Fruit fly (Drosophila melanogaster) whole organism, embryonic: ENCODE results near the gene CG3841.

ENCODE experiments used
- Asciz ChIP-seq: fragments of 200-800 bp; sonication (Bioruptor generic); optimal IDR thresholded peaks from 2 replicates; lab custom pipeline; 2017; ENCODE audit warnings: missing biosample characterization, mild to moderate bottlenecking, missing genetic modification characterization, missing genetic modification reagents
- Atf-2 ChIP-seq: fragments of 200-800 bp; sonication (Bioruptor generic); optimal IDR thresholded peaks from 2 replicates; lab custom pipeline; 2016; ENCODE audit warnings: missing biosample characterization, missing genetic modification characterization
- Atf3 ChIP-seq: fragments of 200-800 bp; sonication (Bioruptor generic); optimal IDR thresholded peaks from 3 replicates; lab custom pipeline; 2016; ENCODE audit warnings: missing biosample characterization, missing genetic modification characterization
- CG10565 ChIP-seq: fragments of 200-800 bp; sonication (Bioruptor generic); optimal IDR thresholded peaks from 3 replicates; lab custom pipeline; 2016; ENCODE audit warnings: missing biosample characterization, mild to moderate bottlenecking, missing genetic modification characterization
- CG12299 ChIP-seq: fragments of 200-800 bp; sonication (Bioruptor generic); optimal IDR thresholded peaks from 2 replicates; lab custom pipeline; 2018; ENCODE audit warnings: missing biosample characterization, mild to moderate bottlenecking, missing genetic modification characterization
- CG15073 ChIP-seq: fragments of 200-800 bp; sonication (Bioruptor generic); optimal IDR thresholded peaks from 2 replicates; lab custom pipeline; 2016; ENCODE audit warnings: missing biosample characterization, missing genetic modification characterization
- CG15696 ChIP-seq: fragments of 200-800 bp; sonication (Bioruptor generic); optimal IDR thresholded peaks from 2 replicates; lab custom pipeline; 2019; ENCODE audit warnings: missing biosample characterization, mild to moderate bottlenecking, missing genetic modification characterization, moderate library complexity
- CG17359 ChIP-seq: fragments of 200-800 bp; sonication (Bioruptor generic); optimal IDR thresholded peaks from 3 replicates; lab custom pipeline; 2018; ENCODE audit warnings: missing biosample characterization, mild to moderate bottlenecking, missing genetic modification characterization, moderate library complexity
- CG17829 ChIP-seq: fragments of 200-800 bp; optimal IDR thresholded peaks from 2 replicates; lab custom pipeline; 2019; ENCODE audit warnings: missing biosample characterization, mild to moderate bottlenecking, missing genetic modification characterization, moderate library complexity
- CG18476 ChIP-seq: fragments of 200-800 bp; sonication (Bioruptor generic); optimal IDR thresholded peaks from 2 replicates; lab custom pipeline; 2016; ENCODE audit warnings: missing biosample characterization, mild to moderate bottlenecking, missing genetic modification characterization
- CG18599 ChIP-seq: fragments of 200-800 bp; sonication (Bioruptor generic); optimal IDR thresholded peaks from 3 replicates; lab custom pipeline; 2017; ENCODE audit warnings: missing biosample characterization, missing genetic modification characterization, mild to moderate bottlenecking, moderate library complexity, missing genetic modification reagents
- CG4854 ChIP-seq: fragments of 200-800 bp; sonication (Bioruptor generic); optimal IDR thresholded peaks from 2 replicates; lab custom pipeline; 2016; ENCODE audit warnings: missing biosample characterization, missing genetic modification characterization, inconsistent platforms
- CG5953 ChIP-seq: fragments of 200-800 bp; sonication (Bioruptor generic); IDR thresholded peaks from 2 replicates; pipeline ENCODE4 v1.3.6; 2022; ENCODE audit warnings: missing biosample characterization, missing genetic modification characterization
- CG6854 ChIP-seq: fragments of 200-800 bp; sonication (Bioruptor generic); optimal IDR thresholded peaks from 3 replicates; lab custom pipeline; 2017; ENCODE audit warnings: missing biosample characterization, mild to moderate bottlenecking, missing genetic modification characterization
- CG7987 ChIP-seq: fragments of 200-800 bp; sonication (Bioruptor generic); optimal IDR thresholded peaks from 2 replicates; lab custom pipeline; 2018; ENCODE audit warnings: missing biosample characterization, mild to moderate bottlenecking, missing genetic modification characterization, moderate library complexity
- CrebB ChIP-seq: fragments of 200-800 bp; sonication (Bioruptor generic); optimal IDR thresholded peaks from 3 replicates; lab custom pipeline; 2018; ENCODE audit warnings: missing biosample characterization, mild to moderate bottlenecking, missing genetic modification characterization
- Deaf1 ChIP-seq: fragments of 200-800 bp; optimal IDR thresholded peaks from 3 replicates; lab custom pipeline; 2019; ENCODE audit warnings: missing biosample characterization, mild to moderate bottlenecking, missing genetic modification characterization, moderate library complexity
- Dfd ChIP-seq, 2 experiments: fragments of >200 bp; optimal IDR thresholded peaks; 2 replicates each; lab custom pipeline; 2017; ENCODE audit warnings: missing biosample characterization in 2 of 2, missing genetic modification characterization in 2 of 2
- Dp ChIP-seq: fragments of 200-800 bp; sonication (Bioruptor generic); optimal IDR thresholded peaks from 2 replicates; lab custom pipeline; 2018; ENCODE audit warnings: missing biosample characterization, mild to moderate bottlenecking, missing genetic modification characterization, moderate library complexity
- Gsc ChIP-seq: fragments of 200-800 bp; sonication (Bioruptor generic); IDR thresholded peaks from 2 replicates; pipeline ENCODE4 v1.3.6; 2022; ENCODE audit warnings: missing biosample characterization, missing genetic modification characterization
- Hr3 ChIP-seq: fragments of 200-800 bp; sonication (Bioruptor generic); optimal IDR thresholded peaks from 3 replicates; lab custom pipeline; 2016; ENCODE audit warnings: missing biosample characterization, missing genetic modification characterization
- Lhr ChIP-seq: fragments of 200-800 bp; sonication (Bioruptor generic); optimal IDR thresholded peaks from 3 replicates; lab custom pipeline; 2017; ENCODE audit warnings: mild to moderate bottlenecking, missing biosample characterization, missing genetic modification reagents, missing genetic modification characterization
- MESR4 ChIP-seq: fragments of 200-800 bp; sonication (Bioruptor generic); optimal IDR thresholded peaks from 2 replicates; lab custom pipeline; 2018; ENCODE audit warnings: missing biosample characterization, mild to moderate bottlenecking, missing genetic modification characterization, moderate library complexity
- Mad ChIP-seq: fragments of 200-800 bp; sonication (Bioruptor generic); optimal IDR thresholded peaks from 2 replicates; lab custom pipeline; 2016; ENCODE audit warnings: missing biosample characterization, missing genetic modification characterization
- Optix ChIP-seq: fragments of 200-800 bp; sonication (Bioruptor generic); IDR thresholded peaks from 3 replicates; pipeline ENCODE4 v1.3.6; 2022; ENCODE audit warnings: missing biosample characterization, missing genetic modification characterization
- PHDP ChIP-seq: fragments of 200-800 bp; sonication (Bioruptor generic); optimal IDR thresholded peaks from 3 replicates; lab custom pipeline; 2018; ENCODE audit warnings: missing biosample characterization, mild to moderate bottlenecking, missing genetic modification characterization, moderate library complexity
- Side ChIP-seq: fragments of 200-800 bp; sonication (Bioruptor generic); optimal IDR thresholded peaks from 2 replicates; lab custom pipeline; 2016; ENCODE audit warnings: missing biosample characterization, missing genetic modification characterization
- Taf1 ChIP-seq: fragments of 200-800 bp; sonication (Bioruptor generic); IDR thresholded peaks from 2 replicates; pipeline ENCODE4 v1.3.6; 2022; ENCODE audit warnings: missing biosample characterization, missing genetic modification characterization
- YL-1 ChIP-seq: fragments of 200-800 bp; sonication (Bioruptor generic); optimal IDR thresholded peaks from 3 replicates; lab custom pipeline; 2017; ENCODE audit warnings: missing biosample characterization, mild to moderate bottlenecking, missing genetic modification characterization
- ato ChIP-seq: fragments of 200-800 bp; sonication (Bioruptor generic); IDR thresholded peaks from 2 replicates; pipeline ENCODE4 v1.3.6; 2022; ENCODE audit warnings: missing biosample characterization, missing genetic modification characterization; ENCODE audit not compliant: partially characterized antibody
- az2 ChIP-seq: fragments of 200-800 bp; sonication (Bioruptor generic); optimal IDR thresholded peaks from 3 replicates; lab custom pipeline; 2016; ENCODE audit warnings: missing biosample characterization, missing genetic modification characterization
- btn ChIP-seq: fragments of 200-800 bp; sonication (Bioruptor generic); optimal IDR thresholded peaks from 2 replicates; lab custom pipeline; 2016; ENCODE audit warnings: missing biosample characterization, missing genetic modification characterization
- cato ChIP-seq: fragments of 200-800 bp; sonication (Bioruptor generic); optimal IDR thresholded peaks from 2 replicates; lab custom pipeline; 2016; ENCODE audit warnings: missing biosample characterization, missing genetic modification characterization, borderline replicate concordance
- chn ChIP-seq: fragments of 200-800 bp; sonication (Bioruptor generic); optimal IDR thresholded peaks from 2 replicates; lab custom pipeline; 2016; ENCODE audit warnings: missing biosample characterization, missing genetic modification characterization
- dmrt11E ChIP-seq: fragments of 200-800 bp; sonication (Bioruptor generic); optimal IDR thresholded peaks from 3 replicates; lab custom pipeline; 2018; ENCODE audit warnings: missing biosample characterization, mild to moderate bottlenecking, missing genetic modification characterization, moderate library complexity
- dmrt99B ChIP-seq: fragments of 200-800 bp; sonication (Bioruptor generic); optimal IDR thresholded peaks from 2 replicates; lab custom pipeline; 2018; ENCODE audit warnings: missing biosample characterization, mild to moderate bottlenecking, missing genetic modification characterization, moderate library complexity
- h ChIP-seq: fragments of >200 bp; optimal IDR thresholded peaks from 2 replicates; lab custom pipeline; 2017
- hb ChIP-seq: fragments of 200-800 bp; sonication (Bioruptor generic); IDR thresholded peaks from 3 replicates; pipeline ENCODE4 v1.3.6; 2022; ENCODE audit warnings: missing biosample characterization, missing genetic modification characterization; ENCODE audit not compliant: partially characterized antibody
- insv ChIP-seq, 2 experiments: fragments of 200-800 bp; sonication (Bioruptor generic); optimal IDR thresholded peaks; 3 replicates each; lab custom pipeline; 2016 to 2018; ENCODE audit warnings: missing biosample characterization in 2 of 2, missing genetic modification characterization in 2 of 2
- ken ChIP-seq: fragments of 200-800 bp; sonication (Bioruptor generic); IDR thresholded peaks from 3 replicates; pipeline ENCODE4 v1.3.6; 2022; ENCODE audit warnings: missing biosample characterization, missing genetic modification characterization
- lbe ChIP-seq: fragments of 200-800 bp; sonication (Bioruptor generic); optimal IDR thresholded peaks from 2 replicates; lab custom pipeline; 2016; ENCODE audit warnings: missing biosample characterization, mild to moderate bottlenecking, missing genetic modification characterization
- nerfin-1 ChIP-seq: fragments of 200-800 bp; sonication (Bioruptor generic); optimal IDR thresholded peaks from 3 replicates; lab custom pipeline; 2019; ENCODE audit warnings: missing biosample characterization, mild to moderate bottlenecking, missing genetic modification characterization, moderate library complexity
- pita ChIP-seq: fragments of 200-800 bp; sonication (Bioruptor generic); optimal IDR thresholded peaks from 2 replicates; lab custom pipeline; 2017; ENCODE audit warnings: missing biosample characterization, mild to moderate bottlenecking, missing genetic modification characterization
- run ChIP-seq: fragments of 200-800 bp; sonication (Bioruptor generic); optimal IDR thresholded peaks from 3 replicates; lab custom pipeline; 2018; ENCODE audit warnings: missing biosample characterization, mild to moderate bottlenecking, missing genetic modification characterization
- schlank ChIP-seq: fragments of 200-800 bp; sonication (Bioruptor generic); optimal IDR thresholded peaks from 2 replicates; lab custom pipeline; 2018; ENCODE audit warnings: missing biosample characterization, mild to moderate bottlenecking, missing genetic modification characterization
- scrt ChIP-seq: fragments of 200-800 bp; sonication (Bioruptor generic); optimal IDR thresholded peaks from 2 replicates; lab custom pipeline; 2018; ENCODE audit warnings: missing biosample characterization, mild to moderate bottlenecking, missing genetic modification characterization, moderate library complexity
- slbo ChIP-seq: fragments of 200-800 bp; sonication (Bioruptor generic); IDR thresholded peaks from 2 replicates; pipeline ENCODE4 v1.3.6; 2022; ENCODE audit warnings: missing biosample characterization, missing genetic modification characterization
- sr ChIP-seq: fragments of 200-800 bp; sonication (Bioruptor generic); IDR thresholded peaks from 3 replicates; pipeline ENCODE4 v1.3.6; 2022; ENCODE audit warnings: missing biosample characterization, missing genetic modification characterization
- vnd ChIP-seq: fragments of 200-800 bp; sonication (Bioruptor generic); IDR thresholded peaks from 3 replicates; pipeline ENCODE4 v1.3.6; 2022; ENCODE audit warnings: missing biosample characterization, missing genetic modification characterization; ENCODE audit not compliant: partially characterized antibody
- yki ChIP-seq: fragments of >200 bp; optimal IDR thresholded peaks from 3 replicates; lab custom pipeline; 2018

The CG3841 gene

dm6 chr2L:9633811-9634436 lies 44.6 kb downstream of the CG3841 start, which contains the start of gene Apoltp (continued):
- peak; percentile 63 for TF ChIP-seq PHDP (tag; lab: Kevin White, UChicago)
- no peak for TF ChIP-seq Dfd (GFP tag; optimal IDR thresholded peaks at IDR 0.05; lab: Kevin White, UChicago)
- TF ChIP-seq CrebB (tag; lab: Kevin White, UChicago), result no peak
- TF ChIP-seq sr (GFP tag; lab: Robert Waterston, UW), result peak; percentile 24; the same call in 1 of the 3 replicates
- TF ChIP-seq CG17359, result peak; percentile 81
- peak; percentile 42 for TF ChIP-seq az2 (GFP tag; lab: Kevin White, UChicago)
- TF ChIP-seq lbe (GFP tag; lab: Kevin White, UChicago), result no peak
- TF ChIP-seq run (tag; lab: Kevin White, UChicago), result peak; percentile 39
- TF ChIP-seq CG18599 (GFP tag; lab: Kevin White, UChicago), result peak; percentile 96
- TF ChIP-seq btn (GFP tag; lab: Kevin White, UChicago), result no peak
- TF ChIP-seq YL-1 (GFP tag; lab: Kevin White, UChicago), result no peak
- TF ChIP-seq Mad (GFP tag; lab: Kevin White, UChicago), result no peak
- TF ChIP-seq Lhr (GFP tag; lab: Kevin White, UChicago), result no peak
- peak; percentile 69 for TF ChIP-seq Taf1 (GFP tag; lab: Robert Waterston, UW)
- no peak for TF ChIP-seq yki (lab: Kevin White, UChicago)
- no peak for TF ChIP-seq insv (GFP tag; optimal IDR thresholded peaks at IDR 0.05; lab: Kevin White, UChicago)
- TF ChIP-seq CG5953 (GFP tag; lab: Robert Waterston, UW), result peak; percentile 57
- no peak for TF ChIP-seq CG10565 (GFP tag; lab: Kevin White, UChicago)
- peak; percentile 31 for TF ChIP-seq CG4854 (GFP tag; lab: Kevin White, UChicago)
- TF ChIP-seq Asciz (GFP tag; lab: Kevin White, UChicago), result peak; percentile 56
- TF ChIP-seq CG15696 (tag; lab: Kevin White, UChicago), result peak; percentile 38
- no peak for TF ChIP-seq Dp
- no peak for TF ChIP-seq CG15073 (GFP tag; lab: Kevin White, UChicago)
- TF ChIP-seq nerfin-1, result no peak
- no peak for TF ChIP-seq MESR4
- peak; percentile 48; the same call in 1 of the 2 replicates for TF ChIP-seq Gsc (GFP tag; lab: Robert Waterston, UW)
- no peak for TF ChIP-seq h
- TF ChIP-seq cato, result no peak
- TF ChIP-seq CG6854 (GFP tag; lab: Kevin White, UChicago), result peak; percentile 71
- no peak for TF ChIP-seq pita (GFP tag; lab: Kevin White, UChicago)
- no peak for TF ChIP-seq CG12299 (tag; lab: Kevin White, UChicago)
- TF ChIP-seq ken, result peak; percentile 5; the same call in 1 of the 3 replicates
- TF ChIP-seq Side (GFP tag; lab: Kevin White, UChicago), result peak; percentile 12
- peak; percentile 37 for TF ChIP-seq Hr3 (GFP tag; lab: Kevin White, UChicago)
- TF ChIP-seq Optix (GFP tag; lab: Robert Waterston, UW), result 0 out of 3 replicates have a peak, but pooled peaks have one; percentile 21
- TF ChIP-seq Atf3 (GFP tag; lab: Kevin White, UChicago), result no peak
- TF ChIP-seq slbo (GFP tag; lab: Robert Waterston, UW), result peak; percentile 85
- no peak for TF ChIP-seq hb (GFP tag; lab: Robert Waterston, UW)
- TF ChIP-seq schlank (tag; lab: Kevin White, UChicago), result no peak
- TF ChIP-seq ato (GFP tag; lab: Robert Waterston, UW), result no peak
- peak; percentile 97 for TF ChIP-seq Deaf1 (tag; lab: Kevin White, UChicago)
- peak; percentile 14 for TF ChIP-seq CG7987 (GFP tag; lab: Kevin White, UChicago)
- TF ChIP-seq chn (GFP tag; lab: Kevin White, UChicago), result no peak
- peak; percentile 23 for TF ChIP-seq dmrt11E
- TF ChIP-seq vnd, result no peak
- TF ChIP-seq scrt (GFP tag; lab: Kevin White, UChicago), result peak; percentile 72
- TF ChIP-seq Atf-2, result no peak
- TF ChIP-seq dmrt99B (tag; lab: Kevin White, UChicago), result peak; percentile 83
- peak; percentile 56 for TF ChIP-seq CG18476 (GFP tag; lab: Kevin White, UChicago)
- no peak for TF ChIP-seq CG17829
